Fruit fly (Drosophila melanogaster) whole organism, prepupa: ENCODE data around the gene CG11768.
A peak's percentile ranks its signal among the peaks of the same experiment; 100 is the strongest.

Experiments
- Blimp-1 ChIP-seq: fragments of 200-800 bp; sonication (Bioruptor generic); optimal IDR thresholded peaks from 3 replicates; lab custom pipeline; 2017; ENCODE audit warnings: missing biosample characterization, missing genetic modification characterization, mild to moderate bottlenecking, moderate library complexity, missing genetic modification reagents
- CG10631 ChIP-seq: fragments of 200-800 bp; sonication (Bioruptor generic); optimal IDR thresholded peaks from 2 replicates; lab custom pipeline; 2016; ENCODE audit warnings: missing biosample characterization, missing genetic modification characterization
- CG10669 ChIP-seq: fragments of 200-800 bp; sonication (Bioruptor generic); optimal IDR thresholded peaks from 3 replicates; lab custom pipeline; 2018; ENCODE audit warnings: missing biosample characterization, mild to moderate bottlenecking, missing genetic modification characterization, moderate library complexity
- CG11294 ChIP-seq: fragments of 200-800 bp; sonication (Bioruptor generic); IDR thresholded peaks from 2 replicates; pipeline ENCODE4 v1.3.6; 2022; ENCODE audit warnings: missing biosample characterization, missing genetic modification characterization
- CG11762 ChIP-seq: fragments of 200-800 bp; sonication (Bioruptor generic); optimal IDR thresholded peaks from 3 replicates; lab custom pipeline; 2016; ENCODE audit warnings: missing biosample characterization, missing genetic modification characterization; ENCODE audit not compliant: insufficient read depth
- CG11902 ChIP-seq: fragments of 200-800 bp; sonication (Bioruptor generic); optimal IDR thresholded peaks from 3 replicates; lab custom pipeline; 2016; ENCODE audit warnings: missing biosample characterization, missing genetic modification characterization
- CG15336 ChIP-seq: fragments of 200-800 bp; sonication (Bioruptor generic); IDR thresholded peaks from 2 replicates; pipeline ENCODE4 v1.3.6; 2022; ENCODE audit warnings: missing biosample characterization, missing genetic modification characterization
- CG1621 ChIP-seq: fragments of 200-800 bp; sonication (Bioruptor generic); optimal IDR thresholded peaks from 3 replicates; lab custom pipeline; 2018; ENCODE audit warnings: missing biosample characterization, mild to moderate bottlenecking, missing genetic modification characterization
- CG16779 ChIP-seq: fragments of 200-800 bp; sonication (Bioruptor generic); optimal IDR thresholded peaks from 3 replicates; lab custom pipeline; 2017; ENCODE audit warnings: missing biosample characterization, mild to moderate bottlenecking, missing genetic modification characterization
- CG32006 ChIP-seq: fragments of 200-800 bp; sonication (Bioruptor generic); optimal IDR thresholded peaks from 3 replicates; lab custom pipeline; 2017; ENCODE audit warnings: missing biosample characterization, mild to moderate bottlenecking, missing genetic modification characterization
- CG34406 ChIP-seq: fragments of 200-800 bp; sonication (Bioruptor generic); optimal IDR thresholded peaks from 3 replicates; lab custom pipeline; 2016; ENCODE audit warnings: missing biosample characterization, missing genetic modification characterization
- CG3919 ChIP-seq: fragments of 200-800 bp; sonication (Bioruptor generic); optimal IDR thresholded peaks from 3 replicates; lab custom pipeline; 2016; ENCODE audit warnings: missing biosample characterization, missing genetic modification characterization
- CG6276 ChIP-seq: fragments of 200-800 bp; sonication (Bioruptor generic); optimal IDR thresholded peaks from 2 replicates; lab custom pipeline; 2017; ENCODE audit warnings: missing biosample characterization, mild to moderate bottlenecking, missing genetic modification characterization
- CG6854 ChIP-seq: fragments of 200-800 bp; sonication (Bioruptor generic); optimal IDR thresholded peaks from 2 replicates; lab custom pipeline; 2017; ENCODE audit warnings: missing biosample characterization, mild to moderate bottlenecking, missing genetic modification characterization
- CG7368 ChIP-seq: fragments of 200-800 bp; sonication (Bioruptor generic); optimal IDR thresholded peaks from 3 replicates; lab custom pipeline; 2016; ENCODE audit warnings: missing biosample characterization, missing genetic modification characterization
- CG8119 ChIP-seq: fragments of 200-800 bp; sonication (Bioruptor generic); IDR thresholded peaks from 3 replicates; pipeline ENCODE4 v1.3.6; 2022; ENCODE audit warnings: missing biosample characterization, missing genetic modification characterization
- CG8319 ChIP-seq: fragments of 200-800 bp; sonication (Bioruptor generic); optimal IDR thresholded peaks from 3 replicates; lab custom pipeline; 2016; ENCODE audit warnings: missing biosample characterization, missing genetic modification characterization
- CG8632 ChIP-seq: fragments of 200-800 bp; sonication (Bioruptor generic); optimal IDR thresholded peaks from 3 replicates; lab custom pipeline; 2016; ENCODE audit warnings: missing biosample characterization, missing genetic modification characterization
- CG9139 ChIP-seq: fragments of 200-800 bp; sonication (Bioruptor generic); optimal IDR thresholded peaks from 3 replicates; lab custom pipeline; 2017; ENCODE audit warnings: missing biosample characterization, mild to moderate bottlenecking, missing genetic modification characterization
- Eip75B ChIP-seq: fragments of 200-800 bp; sonication (Bioruptor generic); optimal IDR thresholded peaks from 3 replicates; lab custom pipeline; 2016; ENCODE audit warnings: missing biosample characterization, missing genetic modification characterization
- Eip78C ChIP-seq: fragments of 200-800 bp; sonication (Bioruptor generic); peaks from one replicate; lab custom pipeline; 2016; ENCODE audit warnings: missing biosample characterization, missing genetic modification characterization
- Ets21C ChIP-seq: fragments of 200-800 bp; sonication (Bioruptor generic); optimal IDR thresholded peaks from 3 replicates; lab custom pipeline; 2016; ENCODE audit warnings: missing biosample characterization, missing genetic modification characterization
- Ets96B ChIP-seq: fragments of 200-800 bp; optimal IDR thresholded peaks from 2 replicates; lab custom pipeline; 2019; ENCODE audit warnings: missing biosample characterization, mild to moderate bottlenecking, missing genetic modification characterization, moderate library complexity
- Gug ChIP-seq: fragments of 200-800 bp; sonication (Bioruptor generic); IDR thresholded peaks from 2 replicates; pipeline ENCODE4 v1.3.6; 2022; ENCODE audit warnings: missing biosample characterization, missing genetic modification characterization
- Hr38 ChIP-seq: sonication (Bioruptor generic); optimal IDR thresholded peaks from 2 replicates; lab custom pipeline; 2016; ENCODE audit warnings: missing biosample characterization, missing genetic modification characterization
- Hr39 ChIP-seq: fragments of 200-800 bp; sonication (Bioruptor generic); optimal IDR thresholded peaks from 2 replicates; lab custom pipeline; 2016; ENCODE audit warnings: missing biosample characterization, missing genetic modification characterization
- Hr4 ChIP-seq: fragments of 200-800 bp; sonication (Bioruptor generic); optimal IDR thresholded peaks from 3 replicates; lab custom pipeline; 2016; ENCODE audit warnings: missing biosample characterization, missing genetic modification characterization
- Lpt ChIP-seq: fragments of 200-800 bp; sonication (Bioruptor generic); optimal IDR thresholded peaks from 3 replicates; lab custom pipeline; 2016; ENCODE audit warnings: missing biosample characterization, missing genetic modification characterization
- Met ChIP-seq: fragments of 200-800 bp; sonication (Bioruptor generic); optimal IDR thresholded peaks from 3 replicates; lab custom pipeline; 2016; ENCODE audit warnings: missing biosample characterization, missing genetic modification characterization
- OdsH ChIP-seq: fragments of 200-800 bp; sonication (Bioruptor generic); optimal IDR thresholded peaks from 3 replicates; lab custom pipeline; 2016; ENCODE audit warnings: missing biosample characterization, missing genetic modification characterization
- Sox102F ChIP-seq: fragments of 200-800 bp; sonication (Bioruptor generic); optimal IDR thresholded peaks from 2 replicates; lab custom pipeline; 2016; ENCODE audit warnings: missing biosample characterization, mild to moderate bottlenecking, missing genetic modification characterization
- Sox14 ChIP-seq: fragments of 200-800 bp; sonication (Bioruptor generic); optimal IDR thresholded peaks from 3 replicates; lab custom pipeline; 2016; ENCODE audit warnings: missing biosample characterization, missing genetic modification characterization
- achi ChIP-seq: fragments of 200-800 bp; sonication (Bioruptor generic); optimal IDR thresholded peaks from 3 replicates; lab custom pipeline; 2016; ENCODE audit warnings: missing biosample characterization, missing genetic modification characterization
- acj6 ChIP-seq: fragments of 200-800 bp; sonication (Bioruptor generic); optimal IDR thresholded peaks from 3 replicates; lab custom pipeline; 2016; ENCODE audit warnings: missing biosample characterization, missing genetic modification characterization
- cyc ChIP-seq: fragments of 200-800 bp; sonication (Bioruptor generic); optimal IDR thresholded peaks from 3 replicates; lab custom pipeline; 2016; ENCODE audit warnings: missing biosample characterization, missing genetic modification characterization
- dac ChIP-seq: fragments of 200-800 bp; sonication (Bioruptor generic); optimal IDR thresholded peaks from 2 replicates; lab custom pipeline; 2017; ENCODE audit warnings: missing biosample characterization, mild to moderate bottlenecking, missing genetic modification characterization
- dsx ChIP-seq: fragments of 200-800 bp; optimal IDR thresholded peaks from 3 replicates; lab custom pipeline; 2019; ENCODE audit warnings: missing biosample characterization, mild to moderate bottlenecking, missing genetic modification characterization, moderate library complexity; ENCODE audit not compliant: poor library complexity, severe bottlenecking
- eg ChIP-seq: fragments of 200-800 bp; sonication (Bioruptor generic); IDR thresholded peaks from 3 replicates; pipeline ENCODE4 v1.3.6; 2022; ENCODE audit warnings: missing biosample characterization, missing genetic modification characterization
- fd85E ChIP-seq: fragments of 200-800 bp; sonication (Bioruptor generic); optimal IDR thresholded peaks from 3 replicates; lab custom pipeline; 2016; ENCODE audit warnings: missing biosample characterization, missing genetic modification characterization
- lz ChIP-seq: fragments of 200-800 bp; sonication (Bioruptor generic); optimal IDR thresholded peaks from 3 replicates; lab custom pipeline; 2016; ENCODE audit warnings: missing biosample characterization, missing genetic modification characterization
- net ChIP-seq: fragments of 200-800 bp; sonication (Bioruptor generic); optimal IDR thresholded peaks from 3 replicates; lab custom pipeline; 2016; ENCODE audit warnings: missing biosample characterization, missing genetic modification characterization
- pdm3 ChIP-seq: fragments of 200-800 bp; sonication (Bioruptor generic); optimal IDR thresholded peaks from 3 replicates; lab custom pipeline; 2016; ENCODE audit warnings: missing biosample characterization, missing genetic modification characterization
- salr ChIP-seq, 2 experiments: fragments of 200-800 bp; sonication (Bioruptor generic); optimal IDR thresholded peaks; 3 replicates each; lab custom pipeline; 2016 to 2018; ENCODE audit warnings: missing biosample characterization in 2 of 2, missing genetic modification characterization in 2 of 2, mild to moderate bottlenecking in 1 of 2
- spab ChIP-seq: fragments of 200-800 bp; sonication (Bioruptor generic); optimal IDR thresholded peaks from 2 replicates; lab custom pipeline; 2017; ENCODE audit warnings: missing biosample characterization, mild to moderate bottlenecking, missing genetic modification characterization, missing genetic modification reagents
- ss ChIP-seq, 2 experiments: fragments of 200-800 bp; sonication (Bioruptor generic); optimal IDR thresholded peaks; 2 replicates in 1 of 2; 3 replicates in 1 of 2; lab custom pipeline; 2017 to 2018; ENCODE audit warnings: mild to moderate bottlenecking in 2 of 2, missing biosample characterization in 2 of 2, missing genetic modification characterization in 2 of 2, moderate library complexity in 1 of 2
- svp ChIP-seq: fragments of 200-800 bp; sonication (Bioruptor generic); peaks from one replicate; lab custom pipeline; 2016; ENCODE audit warnings: missing biosample characterization, missing genetic modification characterization
- topi ChIP-seq: fragments of 200-800 bp; sonication (Bioruptor generic); optimal IDR thresholded peaks from 3 replicates; lab custom pipeline; 2016; ENCODE audit warnings: missing biosample characterization, missing genetic modification characterization

The CG11768 gene

dm6 chr3R:8792463-8793175, 24.6 kb upstream of the CG11768 start (continued):
- TF ChIP-seq dac (GFP tag; lab: Kevin White, UChicago), result peak; percentile 9
- TF ChIP-seq svp (GFP tag; lab: Kevin White, UChicago), result peak; percentile 58
- TF ChIP-seq CG9139 (GFP tag; lab: Kevin White, UChicago), result peak; percentile 81
- peak; percentile 82 for TF ChIP-seq CG6854
- TF ChIP-seq CG11762 (GFP tag; lab: Kevin White, UChicago), result no peak
- TF ChIP-seq Sox102F (GFP tag; lab: Kevin White, UChicago), result peak; percentile 37
- peak; percentile 20 for TF ChIP-seq CG1621
- TF ChIP-seq OdsH (GFP tag; lab: Kevin White, UChicago), result no peak
- TF ChIP-seq pdm3 (GFP tag; lab: Kevin White, UChicago), result peak; percentile 31
- no peak for TF ChIP-seq Hr39
- TF ChIP-seq Hr4 (GFP tag; lab: Kevin White, UChicago), result no peak
- peak; percentile 57 for TF ChIP-seq net (GFP tag; lab: Kevin White, UChicago)
- TF ChIP-seq Gug, result no peak
- peak; percentile 80 for TF ChIP-seq CG8119 (GFP tag; lab: Robert Waterston, UW)
- peak; percentile 37 for TF ChIP-seq CG32006 (GFP tag; lab: Kevin White, UChicago)
- no peak for TF ChIP-seq CG11294 (GFP tag; lab: Robert Waterston, UW)
- TF ChIP-seq acj6, result no peak
- no peak for TF ChIP-seq CG11902 (GFP tag; lab: Kevin White, UChicago)
- no peak for TF ChIP-seq cyc (GFP tag; lab: Kevin White, UChicago)
- peak; percentile 48 to 87 for TF ChIP-seq ss (GFP tag; optimal IDR thresholded peaks at IDR 0.05; lab: Kevin White, UChicago)
- TF ChIP-seq CG8319 (GFP tag; lab: Kevin White, UChicago), result no peak
- no peak for TF ChIP-seq CG7368 (GFP tag; lab: Kevin White, UChicago)
- peak; percentile 73; the same call in 2 of the 3 replicates for TF ChIP-seq eg (GFP tag; lab: Robert Waterston, UW)
- no peak for TF ChIP-seq CG8632 (GFP tag; lab: Kevin White, UChicago)
- TF ChIP-seq dsx, result peak; percentile 60
- no peak for TF ChIP-seq topi (GFP tag; lab: Kevin White, UChicago)
- no peak for TF ChIP-seq CG10631 (GFP tag; lab: Kevin White, UChicago)
- peak; percentile 74 for TF ChIP-seq Lpt (GFP tag; lab: Kevin White, UChicago)
- TF ChIP-seq Sox14 (GFP tag; lab: Kevin White, UChicago), result no peak
- peak; percentile 70 for TF ChIP-seq Eip78C (GFP tag; lab: Kevin White, UChicago)
- peak; percentile 71 for TF ChIP-seq CG3919

- TF ChIP-seq CG10631 (GFP tag; lab: Kevin White, UChicago), result peak; percentile 81
- peak; percentile 66 for TF ChIP-seq spab (GFP tag; lab: Kevin White, UChicago)
- TF ChIP-seq svp (GFP tag; lab: Kevin White, UChicago), result peak; percentile 79
- peak; percentile 69 for TF ChIP-seq CG1621
- TF ChIP-seq Hr38 (GFP tag; lab: Kevin White, UChicago), result no peak
- TF ChIP-seq CG6276 (GFP tag; lab: Kevin White, UChicago), result peak; percentile 86
- peak; percentile 84 for TF ChIP-seq Gug
- peak; percentile 55 to 61 for TF ChIP-seq salr (GFP tag; optimal IDR thresholded peaks at IDR 0.05; lab: Kevin White, UChicago)
- peak; percentile 56 for TF ChIP-seq CG8319 (GFP tag; lab: Kevin White, UChicago)
- peak; percentile 78 for TF ChIP-seq CG10669 (GFP tag; lab: Kevin White, UChicago)
- TF ChIP-seq Hr4 (GFP tag; lab: Kevin White, UChicago), result peak; percentile 89
- TF ChIP-seq achi (GFP tag; lab: Kevin White, UChicago), result peak; percentile 82
- peak; percentile 97 for TF ChIP-seq eg (GFP tag; lab: Robert Waterston, UW)
- TF ChIP-seq fd85E (GFP tag; lab: Kevin White, UChicago), result peak; percentile 47
- TF ChIP-seq Eip78C (GFP tag; lab: Kevin White, UChicago), result peak; percentile 97
- peak; percentile 60 for TF ChIP-seq lz (GFP tag; lab: Kevin White, UChicago)
- peak; percentile 67 for TF ChIP-seq Eip75B
- peak; percentile 84 for TF ChIP-seq CG11294 (GFP tag; lab: Robert Waterston, UW)
- TF ChIP-seq CG34406, result peak; percentile 70
- peak; percentile 52 for TF ChIP-seq Hr39
- TF ChIP-seq Ets96B (tag; lab: Kevin White, UChicago), result peak; percentile 84
- TF ChIP-seq CG16779, result peak; percentile 73
- TF ChIP-seq Ets21C, result peak; percentile 31
- peak; percentile 90 for TF ChIP-seq CG15336 (GFP tag; lab: Robert Waterston, UW)
- TF ChIP-seq acj6, result peak; percentile 82
- peak; percentile 28 for TF ChIP-seq Blimp-1 (GFP tag; lab: Kevin White, UChicago)
- TF ChIP-seq Met (GFP tag; lab: Kevin White, UChicago), result peak; percentile 50
- TF ChIP-seq CG8119 (GFP tag; lab: Robert Waterston, UW), result peak; percentile 92
Measured at dm6 chr3R:8788722-8789400, 20.9 kb upstream of the CG11768 start.
